Worm (Caenorhabditis elegans): Measurements from ENCODE around the gene F44A6.4.

DNA sequence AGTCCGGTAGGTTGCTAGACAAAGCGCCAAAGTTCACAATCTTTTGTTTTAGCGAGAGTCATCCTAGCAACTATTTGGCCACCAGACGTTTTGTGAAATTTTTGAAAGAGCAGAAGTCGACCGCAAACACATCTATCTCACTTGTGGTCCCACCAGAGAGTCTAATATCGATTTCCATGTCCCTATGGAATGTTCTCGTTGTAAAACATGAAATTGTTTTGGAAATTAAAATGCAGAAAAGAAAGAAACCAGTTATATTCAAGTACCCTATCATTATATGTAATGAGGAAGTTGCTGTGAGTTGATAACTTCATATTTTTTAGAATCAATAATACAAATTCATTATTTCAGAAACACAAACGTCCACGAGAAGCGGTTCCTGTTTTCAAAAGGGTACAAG, 30.6 kb downstream of the F44A6.4 start:
- no peak for TF ChIP-seq flt-1 (GFP tag; IDR thresholded peaks at IDR 0.05)
- TF ChIP-seq ceh-36 (tag; optimal IDR thresholded peaks at IDR 0.05), result no peak
- no peak for TF ChIP-seq ama-1 (optimal IDR thresholded peaks at IDR 0.05)
- TF ChIP-seq hmg-4 (GFP tag; optimal IDR thresholded peaks at IDR 0.05), result no peak
- TF ChIP-seq hnd-1 (tag; optimal IDR thresholded peaks at IDR 0.05), result no peak
- TF ChIP-seq ets-7 (tag; optimal IDR thresholded peaks at IDR 0.05), result no peak
- no peak for TF ChIP-seq tra-4 (tag; optimal IDR thresholded peaks at IDR 0.05)

Data from whole organism, early embryonic.